Worm (Caenorhabditis elegans) whole organism, L1 larva: Measurements from ENCODE around the gene F18C5.5.
A peak's percentile ranks its signal among the peaks of the same experiment; 100 is the strongest.

ENCODE experiments used
- C04F5.9 ChIP-seq: sonication (generic microtip); optimal IDR thresholded peaks from 2 replicates; lab custom pipeline; 2016; ENCODE audit warnings: missing genetic modification characterization, missing compliant biosample characterization
- C34B4.2 ChIP-seq: sonication (generic microtip); optimal IDR thresholded peaks from 2 replicates; lab custom pipeline; 2017; ENCODE audit warnings: mild to moderate bottlenecking, missing genetic modification characterization, missing compliant biosample characterization
- blmp-1 ChIP-seq: fragments of 150-350 bp; optimal IDR thresholded peaks from 2 replicates; lab custom pipeline; 2014; ENCODE audit warnings: missing biosample characterization, missing genetic modification characterization
- ceh-63 ChIP-seq: fragments of 200-800 bp; sonication (Bioruptor generic); optimal IDR thresholded peaks from 2 replicates; lab custom pipeline; 2018; ENCODE audit warnings: mild to moderate bottlenecking, missing genetic modification characterization, missing compliant biosample characterization
- ceh-82 ChIP-seq, 3 experiments: fragments of 150-350 bp in 1 of 3; sonication (generic microtip) in 2 of 3; optimal IDR thresholded peaks; 2 replicates each; lab custom pipeline; 2014 to 2017; ENCODE audit warnings: missing biosample characterization in 3 of 3, missing genetic modification characterization in 3 of 3
- dpl-1 ChIP-seq, 3 experiments: fragments of 150-350 bp in 2 of 3; sonication (generic microtip) in 1 of 3; optimal IDR thresholded peaks; 2 replicates each; lab custom pipeline; 2014 to 2017; ENCODE audit warnings: missing biosample characterization in 3 of 3, missing genetic modification characterization in 3 of 3, missing genetic modification reagents in 3 of 3
- dsc-1 ChIP-seq: sonication (generic microtip); optimal IDR thresholded peaks from 2 replicates; lab custom pipeline; 2016; ENCODE audit warnings: mild to moderate bottlenecking, missing genetic modification characterization, missing compliant biosample characterization
- efl-1 ChIP-seq, 4 experiments: fragments of 150-350 bp; optimal IDR thresholded peaks in 3 of 4; peaks in 1 of 4; 1 replicate in 1 of 4; 2 replicates in 3 of 4; lab custom pipeline; 2014; ENCODE audit warnings: missing biosample characterization in 2 of 4, missing genetic modification characterization in 2 of 4, missing genetic modification reagents in 2 of 4
- elt-2 ChIP-seq: sonication (generic microtip); optimal IDR thresholded peaks from 2 replicates; lab custom pipeline; 2016; ENCODE audit warnings: missing genetic modification characterization, mild to moderate bottlenecking, inconsistent platforms, missing compliant biosample characterization, missing genetic modification reagents
- ets-5 ChIP-seq: fragments of 200-800 bp; sonication (Bioruptor generic); IDR thresholded peaks from 2 replicates; pipeline ENCODE4 v1.3.6; 2022; ENCODE audit warnings: missing genetic modification characterization, missing compliant biosample characterization
- fkh-4 ChIP-seq: sonication (generic microtip); optimal IDR thresholded peaks from 2 replicates; lab custom pipeline; 2016; ENCODE audit warnings: missing compliant biosample characterization, missing genetic modification characterization, borderline replicate concordance
- grh-1 ChIP-seq: fragments of 200-800 bp; sonication (Bioruptor generic); IDR thresholded peaks from 2 replicates; pipeline ENCODE4 v1.3.6; 2022; ENCODE audit warnings: missing genetic modification reagents, missing genetic modification characterization, missing compliant biosample characterization
- hlh-17 ChIP-seq: fragments of 200-800 bp; sonication (Bioruptor generic); optimal IDR thresholded peaks from 2 replicates; lab custom pipeline; 2018; ENCODE audit warnings: missing genetic modification characterization, mild to moderate bottlenecking, missing compliant biosample characterization, moderate library complexity, borderline replicate concordance
- isw-1 ChIP-seq: fragments of 200-800 bp; sonication (Bioruptor generic); IDR thresholded peaks from 2 replicates; pipeline ENCODE4 v1.3.6; 2022; ENCODE audit warnings: missing genetic modification characterization, missing compliant biosample characterization
- jun-1 ChIP-seq: fragments of 150-350 bp; optimal IDR thresholded peaks from 2 replicates; lab custom pipeline; 2014; ENCODE audit warnings: missing biosample characterization, missing genetic modification reagents, missing genetic modification characterization
- lin-35 ChIP-seq, 2 experiments: fragments of 150-350 bp; optimal IDR thresholded peaks; 2 replicates each; lab custom pipeline; 2014; ENCODE audit warnings: missing biosample characterization in 2 of 2, missing genetic modification characterization in 2 of 2, missing genetic modification reagents in 2 of 2
- lin-39 ChIP-seq: fragments of 150-350 bp; optimal IDR thresholded peaks from 2 replicates; lab custom pipeline; 2014; ENCODE audit warnings: missing biosample characterization, missing genetic modification reagents, missing genetic modification characterization
- lir-3 ChIP-seq: sonication (generic microtip); optimal IDR thresholded peaks from 2 replicates; lab custom pipeline; 2016; ENCODE audit warnings: mild to moderate bottlenecking, missing genetic modification characterization, moderate library complexity, missing compliant biosample characterization; ENCODE audit not compliant: poor library complexity
- lsy-2 ChIP-seq, 2 experiments: fragments of 150-350 bp; optimal IDR thresholded peaks; 2 replicates each; lab custom pipeline; 2014; ENCODE audit warnings: missing biosample characterization in 2 of 2, missing genetic modification characterization in 2 of 2
- mep-1 ChIP-seq: fragments of 150-350 bp; optimal IDR thresholded peaks from 2 replicates; lab custom pipeline; 2014; ENCODE audit warnings: missing biosample characterization, missing genetic modification characterization
- nhr-11 ChIP-seq: fragments of 150-350 bp; optimal IDR thresholded peaks from 2 replicates; lab custom pipeline; 2014; ENCODE audit warnings: missing biosample characterization, missing genetic modification characterization
- nhr-12 ChIP-seq: sonication (generic microtip); optimal IDR thresholded peaks from 2 replicates; lab custom pipeline; 2017; ENCODE audit warnings: missing biosample characterization, missing genetic modification characterization
- nhr-20 ChIP-seq: sonication (generic microtip); optimal IDR thresholded peaks from 2 replicates; lab custom pipeline; 2016; ENCODE audit warnings: mild to moderate bottlenecking, missing genetic modification characterization, missing compliant biosample characterization
- nhr-47 ChIP-seq: sonication (generic microtip); optimal IDR thresholded peaks from 2 replicates; lab custom pipeline; 2016; ENCODE audit warnings: mild to moderate bottlenecking, missing genetic modification characterization, moderate library complexity, missing compliant biosample characterization
- nhr-71 ChIP-seq: sonication (generic microtip); optimal IDR thresholded peaks from 2 replicates; lab custom pipeline; 2016; ENCODE audit warnings: mild to moderate bottlenecking, missing genetic modification characterization, moderate library complexity, missing compliant biosample characterization
- nhr-76 ChIP-seq: sonication (generic microtip); optimal IDR thresholded peaks from 2 replicates; lab custom pipeline; 2017; ENCODE audit warnings: missing biosample characterization, missing genetic modification characterization
- nhr-77 ChIP-seq: fragments of 150-350 bp; optimal IDR thresholded peaks from 2 replicates; lab custom pipeline; 2014; ENCODE audit warnings: missing biosample characterization, missing genetic modification characterization
- nhr-90 ChIP-seq: sonication (generic microtip); optimal IDR thresholded peaks from 2 replicates; lab custom pipeline; 2016; ENCODE audit warnings: mild to moderate bottlenecking, missing genetic modification characterization, missing compliant biosample characterization; ENCODE audit not compliant: poor library complexity
- pax-3 ChIP-seq: fragments of 200-800 bp; sonication (Bioruptor generic); optimal IDR thresholded peaks from 2 replicates; lab custom pipeline; 2018; ENCODE audit warnings: mild to moderate bottlenecking, missing genetic modification characterization, moderate library complexity, missing compliant biosample characterization
- pqm-1 ChIP-seq: sonication (generic microtip); optimal IDR thresholded peaks from 3 replicates; lab custom pipeline; 2017; ENCODE audit warnings: missing biosample characterization, missing genetic modification characterization
- rnt-1 ChIP-seq: sonication (generic microtip); optimal IDR thresholded peaks from 2 replicates; lab custom pipeline; 2016; ENCODE audit warnings: mild to moderate bottlenecking, missing genetic modification characterization, moderate library complexity, missing compliant biosample characterization
- tbx-2 ChIP-seq: sonication (generic microtip); optimal IDR thresholded peaks from 2 replicates; lab custom pipeline; 2016; ENCODE audit warnings: missing genetic modification characterization, missing compliant biosample characterization
- unc-130 ChIP-seq: fragments of 150-350 bp; optimal IDR thresholded peaks from 2 replicates; lab custom pipeline; 2017; ENCODE audit warnings: missing biosample characterization, missing genetic modification characterization, inconsistent platforms
- unc-86 ChIP-seq: sonication (generic microtip); optimal IDR thresholded peaks from 2 replicates; lab custom pipeline; 2016; ENCODE audit warnings: missing genetic modification characterization, missing compliant biosample characterization
- unc-98 ChIP-seq: fragments of 200-800 bp; sonication (Bioruptor generic); IDR thresholded peaks from 2 replicates; pipeline ENCODE4 v1.3.6; 2022; ENCODE audit warnings: missing genetic modification characterization, missing compliant biosample characterization
- vab-15 ChIP-seq: sonication (generic microtip); optimal IDR thresholded peaks from 2 replicates; lab custom pipeline; 2017; ENCODE audit warnings: missing genotype, mild to moderate bottlenecking, missing genetic modification characterization, missing compliant biosample characterization
- zag-1 ChIP-seq: fragments of 150-350 bp; optimal IDR thresholded peaks from 2 replicates; lab custom pipeline; 2014; ENCODE audit warnings: missing biosample characterization, missing genetic modification characterization
- ztf-4 ChIP-seq: fragments of 150-350 bp; optimal IDR thresholded peaks from 2 replicates; lab custom pipeline; 2014; ENCODE audit warnings: missing biosample characterization, missing genetic modification characterization

F18C5.5 gene

ce11 chrII:6521316-6521715, 45.2 kb downstream of the F18C5.5 start, which contains the start of gene toe-2:
TSS of gene toe-2 (minus strand) at chrII:6521385.
- no peak for TF ChIP-seq C04F5.9 (tag; lab: Kevin White, UChicago)
- no peak for TF ChIP-seq nhr-77 (tag; lab: Kevin White, UChicago)
- TF ChIP-seq ceh-82 (tag; optimal IDR thresholded peaks at IDR 0.05; lab: Kevin White, UChicago), result no peak
- no peak for TF ChIP-seq ztf-4 (tag; lab: Kevin White, UChicago)
- TF ChIP-seq nhr-11 (tag; lab: Kevin White, UChicago), result no peak
- no peak for TF ChIP-seq lir-3 (tag; lab: Kevin White, UChicago)
- TF ChIP-seq unc-98 (GFP tag; lab: Robert Waterston, UW), result no peak
- TF ChIP-seq pax-3, result no peak
- no peak for TF ChIP-seq rnt-1 (tag; lab: Kevin White, UChicago)
- no peak for TF ChIP-seq grh-1 (GFP tag; lab: Robert Waterston, UW)
- no peak for TF ChIP-seq nhr-47 (tag; lab: Kevin White, UChicago)
- TF ChIP-seq fkh-4 (tag; lab: Kevin White, UChicago), result no peak

DNA sequence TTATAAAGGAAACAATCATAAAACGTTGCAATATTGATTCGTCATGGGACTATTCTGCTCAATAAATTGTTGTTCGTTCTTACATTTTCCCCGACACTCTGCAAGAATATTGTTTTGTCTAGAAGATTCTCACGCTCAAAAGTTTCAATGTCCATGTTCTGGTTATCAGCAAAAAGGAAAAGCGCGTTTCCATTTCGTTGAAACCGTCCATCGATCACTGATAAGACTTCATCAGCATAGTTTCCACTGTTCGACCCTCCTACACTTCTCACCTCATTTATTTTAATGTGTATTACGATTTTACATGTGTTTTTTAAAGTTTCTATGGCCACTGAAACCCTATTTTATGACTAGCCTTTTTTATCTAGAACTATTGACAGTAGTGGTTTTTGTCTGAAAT, 46.4 kb downstream of the F18C5.5 start:
- TF ChIP-seq ceh-63 (no peak), pax-3 (no peak), lin-35 (GFP tag; optimal IDR thresholded peaks at IDR 0.05; lab: Kevin White, UChicago) (no peak), zag-1 (no peak), nhr-71 (no peak), C34B4.2 (tag; lab: Kevin White, UChicago) (no peak), blmp-1 (tag; lab: Kevin White, UChicago) (peak; percentile 40), nhr-76 (tag; lab: Kevin White, UChicago) (no peak), pqm-1 (tag; lab: Kevin White, UChicago) (peak; percentile 45), lin-39 (no peak), jun-1 (tag; lab: Kevin White, UChicago) (no peak), elt-2 (tag; lab: Kevin White, UChicago) (peak; percentile 57), nhr-77 (tag; lab: Kevin White, UChicago) (no peak), tbx-2 (no peak), unc-130 (tag; lab: Kevin White, UChicago) (no peak), isw-1 (no peak), nhr-90 (tag; lab: Kevin White, UChicago) (no peak), ets-5 (GFP tag; lab: Robert Waterston, UW) (no peak), unc-86 (tag; lab: Kevin White, UChicago) (no peak), vab-15 (tag; lab: Kevin White, UChicago) (no peak), fkh-4 (tag; lab: Kevin White, UChicago) (no peak), nhr-20 (tag; lab: Kevin White, UChicago) (no peak), nhr-12 (no peak), efl-1 (optimal IDR thresholded peaks at IDR 0.05; lab: Kevin White, UChicago) (no peak), efl-1 (GFP tag; optimal IDR thresholded peaks at IDR 0.05 in 1 of 2; lab: Kevin White, UChicago) (peak in 1 of 2 experiments; percentile 87), hlh-17 (GFP tag; lab: Kevin White, UChicago) (no peak)
- TF ChIP-seq, all 84 proteins: peak for 4

ce11 chrII:6519703-6520102, 46.8 kb downstream of the F18C5.5 start:
- TF ChIP-seq dpl-1 (GFP tag; optimal IDR thresholded peaks at IDR 0.05; lab: Kevin White, UChicago) (peak in 2 of 3 experiments; percentile 47 to 64), efl-1 (optimal IDR thresholded peaks at IDR 0.05; lab: Kevin White, UChicago) (peak; percentile 31), efl-1 (GFP tag; optimal IDR thresholded peaks at IDR 0.05 in 1 of 2; lab: Kevin White, UChicago) (peak; percentile 45 to 94), blmp-1 (tag; lab: Kevin White, UChicago) (peak; percentile 1), lsy-2 (tag; optimal IDR thresholded peaks at IDR 0.05; lab: Kevin White, UChicago) (peak in 1 of 2 experiments; percentile 75), lin-35 (GFP tag; optimal IDR thresholded peaks at IDR 0.05; lab: Kevin White, UChicago) (peak in 1 of 2 experiments; percentile 67), mep-1 (tag; lab: Kevin White, UChicago) (peak; percentile 39), grh-1 (GFP tag; lab: Robert Waterston, UW) (no peak), dsc-1 (tag; lab: Kevin White, UChicago) (no peak)
